Worm (Caenorhabditis elegans) whole organism, L4 larva: Measurements from ENCODE around the gene F12F6.1.

Experiments used
- D1046.2 ChIP-seq: fragments of 200-800 bp; sonication (Bioruptor generic); IDR thresholded peaks from 2 replicates; pipeline ENCODE4 v1.3.6; 2022; ENCODE audit warnings: missing genetic modification characterization, missing compliant biosample characterization
- F10B5.3 ChIP-seq: sonication (generic microtip); optimal IDR thresholded peaks from 2 replicates; lab custom pipeline; 2016; ENCODE audit warnings: mild to moderate bottlenecking, missing genetic modification characterization, missing compliant biosample characterization
- F37D6.2 ChIP-seq: sonication (generic microtip); optimal IDR thresholded peaks from 2 replicates; lab custom pipeline; 2016; ENCODE audit warnings: mild to moderate bottlenecking, missing genetic modification characterization, missing compliant biosample characterization
- F44E2.7 ChIP-seq: fragments of 200-800 bp; sonication (Bioruptor generic); IDR thresholded peaks from 2 replicates; pipeline ENCODE4 v2.1.2; 2022; ENCODE audit warnings: missing genetic modification characterization, missing compliant biosample characterization
- F49E8.2 ChIP-seq: sonication (generic microtip); optimal IDR thresholded peaks from 2 replicates; lab custom pipeline; 2016; ENCODE audit warnings: missing compliant biosample characterization, mild to moderate bottlenecking, missing genetic modification characterization, borderline replicate concordance
- Y48G9A.11 ChIP-seq: fragments of 200-800 bp; sonication (Bioruptor generic); IDR thresholded peaks from 2 replicates; pipeline ENCODE4 v1.3.6; 2022; ENCODE audit warnings: missing genetic modification reagents, missing genetic modification characterization, missing compliant biosample characterization
- ZK546.5 ChIP-seq, 2 experiments: sonication (generic microtip); optimal IDR thresholded peaks; 2 replicates each; lab custom pipeline; 2017; ENCODE audit warnings: missing biosample characterization in 2 of 2, missing genetic modification characterization in 2 of 2
- ceh-28 ChIP-seq: fragments of 150-350 bp; optimal IDR thresholded peaks from 2 replicates; lab custom pipeline; 2014; ENCODE audit warnings: missing biosample characterization, missing genetic modification reagents, missing genetic modification characterization
- ceh-32 ChIP-seq: sonication (generic microtip); optimal IDR thresholded peaks from 2 replicates; lab custom pipeline; 2016; ENCODE audit warnings: mild to moderate bottlenecking, missing genetic modification characterization, missing compliant biosample characterization; ENCODE audit not compliant: poor library complexity
- ceh-62 ChIP-seq: sonication (generic microtip); optimal IDR thresholded peaks from 2 replicates; lab custom pipeline; 2017; ENCODE audit warnings: missing biosample characterization, missing genetic modification characterization
- ceh-82 ChIP-seq: sonication (generic microtip); optimal IDR thresholded peaks from 2 replicates; lab custom pipeline; 2017; ENCODE audit warnings: missing biosample characterization, missing genetic modification characterization
- daf-19 ChIP-seq: fragments of 200-800 bp; sonication (Bioruptor generic); conservative IDR thresholded peaks from 2 replicates; pipeline ENCODE4 v1.3.6; 2022; ENCODE audit warnings: missing genetic modification characterization, missing compliant biosample characterization
- daf-8 ChIP-seq: fragments of 200-800 bp; sonication (Bioruptor generic); IDR thresholded peaks from 2 replicates; pipeline ENCODE4 v1.3.6; 2022; ENCODE audit warnings: missing genetic modification characterization, missing compliant biosample characterization
- dmd-8 ChIP-seq: fragments of 200-800 bp; sonication (Bioruptor generic); IDR thresholded peaks from 2 replicates; pipeline ENCODE4 v1.3.6; 2022; ENCODE audit warnings: missing genetic modification characterization, missing compliant biosample characterization
- dmd-9 ChIP-seq: fragments of 200-800 bp; sonication (Bioruptor generic); IDR thresholded peaks from 2 replicates; pipeline ENCODE4 v1.3.6; 2022; ENCODE audit warnings: missing genetic modification reagents, missing genetic modification characterization, missing compliant biosample characterization
- dpl-1 ChIP-seq: fragments of 150-350 bp; optimal IDR thresholded peaks from 2 replicates; lab custom pipeline; 2014; ENCODE audit warnings: missing biosample characterization, missing genetic modification reagents, missing genetic modification characterization
- duxl-1 ChIP-seq: sonication (generic microtip); optimal IDR thresholded peaks from 2 replicates; lab custom pipeline; 2016; ENCODE audit warnings: mild to moderate bottlenecking, missing genetic modification characterization, moderate library complexity, missing compliant biosample characterization; ENCODE audit not compliant: poor library complexity
- dve-1 ChIP-seq: sonication (generic microtip); optimal IDR thresholded peaks from 2 replicates; lab custom pipeline; 2017; ENCODE audit warnings: antibody characterized with exemption, mild to moderate bottlenecking, missing genetic modification characterization, missing compliant biosample characterization; ENCODE audit not compliant: insufficient read depth
- fos-1 ChIP-seq: fragments of 150-350 bp; optimal IDR thresholded peaks from 2 replicates; lab custom pipeline; 2014; ENCODE audit warnings: missing biosample characterization, missing genetic modification characterization
- gei-8 ChIP-seq: fragments of 200-800 bp; sonication (Bioruptor generic); optimal IDR thresholded peaks from 2 replicates; lab custom pipeline; 2018; ENCODE audit warnings: mild to moderate bottlenecking, missing genetic modification characterization, missing compliant biosample characterization
- hlh-30 ChIP-seq: sonication (generic microtip); optimal IDR thresholded peaks from 2 replicates; lab custom pipeline; 2017; ENCODE audit warnings: antibody characterized with exemption, mild to moderate bottlenecking, missing genetic modification characterization, missing compliant biosample characterization; ENCODE audit not compliant: insufficient read depth
- jun-1 ChIP-seq: fragments of 150-350 bp; optimal IDR thresholded peaks from 2 replicates; lab custom pipeline; 2014; ENCODE audit warnings: missing biosample characterization, missing genetic modification reagents, missing genetic modification characterization
- lim-7 ChIP-seq: fragments of 200-800 bp; sonication (Bioruptor generic); IDR thresholded peaks from 2 replicates; pipeline ENCODE4 v1.3.6; 2022; ENCODE audit warnings: missing genetic modification characterization, missing compliant biosample characterization
- lin-15B ChIP-seq: fragments of 150-350 bp; sonication (generic microtip); optimal IDR thresholded peaks from 3 replicates; lab custom pipeline; 2014; ENCODE audit warnings: missing biosample characterization, missing genetic modification characterization
- lin-29 ChIP-seq: fragments of 200-800 bp; sonication (Bioruptor generic); IDR thresholded peaks from 2 replicates; pipeline ENCODE4 v1.3.6; 2022; ENCODE audit warnings: missing genetic modification reagents, missing genetic modification characterization, missing compliant biosample characterization
- lin-38 ChIP-seq: fragments of 200-800 bp; sonication (Bioruptor generic); IDR thresholded peaks from 2 replicates; pipeline ENCODE4 v1.3.6; 2022; ENCODE audit warnings: missing genetic modification reagents, missing genetic modification characterization, missing compliant biosample characterization
- madf-9 ChIP-seq: fragments of 200-800 bp; sonication (Bioruptor generic); conservative IDR thresholded peaks from 2 replicates; pipeline ENCODE4 v1.3.6; 2022; ENCODE audit warnings: missing genetic modification reagents, missing genetic modification characterization, missing compliant biosample characterization
- mdl-1 ChIP-seq, 2 experiments: fragments of 150-350 bp in 1 of 2; sonication (generic microtip) in 1 of 2; optimal IDR thresholded peaks; 2 replicates each; lab custom pipeline; 2014 to 2017; ENCODE audit warnings: missing biosample characterization in 2 of 2, missing genetic modification characterization in 2 of 2
- mdt-29 ChIP-seq: fragments of 200-800 bp; sonication (Bioruptor generic); IDR thresholded peaks from 2 replicates; pipeline ENCODE4 v1.3.6; 2022; ENCODE audit warnings: missing genetic modification reagents, missing genetic modification characterization, missing compliant biosample characterization
- mxl-2 ChIP-seq: fragments of 200-800 bp; sonication (Bioruptor generic); conservative IDR thresholded peaks from 2 replicates; pipeline ENCODE4 v1.3.6; 2022; ENCODE audit warnings: missing genetic modification reagents, missing genetic modification characterization, missing compliant biosample characterization
- nhr-10 ChIP-seq: fragments of 150-350 bp; optimal IDR thresholded peaks from 2 replicates; lab custom pipeline; 2014; ENCODE audit warnings: missing biosample characterization, missing genetic modification characterization
- nhr-102 ChIP-seq: sonication (generic microtip); optimal IDR thresholded peaks from 2 replicates; lab custom pipeline; 2016; ENCODE audit warnings: mild to moderate bottlenecking, missing genetic modification characterization, moderate library complexity, missing compliant biosample characterization
- nhr-111 ChIP-seq: fragments of 200-800 bp; sonication (Bioruptor generic); optimal IDR thresholded peaks from 2 replicates; lab custom pipeline; 2018; ENCODE audit warnings: mild to moderate bottlenecking, missing genetic modification characterization, missing compliant biosample characterization
- nhr-237 ChIP-seq: sonication (generic microtip); optimal IDR thresholded peaks from 2 replicates; lab custom pipeline; 2017; ENCODE audit warnings: missing biosample characterization, missing genetic modification characterization
- nhr-25 ChIP-seq: sonication (generic microtip); optimal IDR thresholded peaks from 2 replicates; lab custom pipeline; 2017; ENCODE audit warnings: missing genetic modification characterization, mild to moderate bottlenecking, missing compliant biosample characterization, antibody characterized with exemption, moderate library complexity, borderline replicate concordance; ENCODE audit not compliant: insufficient read depth
- nhr-28 ChIP-seq: fragments of 150-350 bp; optimal IDR thresholded peaks from 2 replicates; lab custom pipeline; 2014; ENCODE audit warnings: missing biosample characterization, missing genetic modification characterization
- nhr-41 ChIP-seq: fragments of 200-800 bp; sonication (Bioruptor generic); IDR thresholded peaks from 2 replicates; pipeline ENCODE4 v1.3.6; 2022; ENCODE audit warnings: missing genetic modification reagents, missing genetic modification characterization, missing compliant biosample characterization
- nhr-42 ChIP-seq: fragments of 200-800 bp; sonication (Bioruptor generic); IDR thresholded peaks from 2 replicates; pipeline ENCODE4 v1.3.6; 2022; ENCODE audit warnings: missing genetic modification characterization, missing compliant biosample characterization
- nhr-48 ChIP-seq: sonication (generic microtip); optimal IDR thresholded peaks from 2 replicates; lab custom pipeline; 2016; ENCODE audit warnings: mild to moderate bottlenecking, missing genetic modification characterization, missing compliant biosample characterization
- nhr-6 ChIP-seq: fragments of 150-350 bp; optimal IDR thresholded peaks from 2 replicates; lab custom pipeline; 2014; ENCODE audit warnings: missing biosample characterization, missing genetic modification characterization
- nhr-76 ChIP-seq: fragments of 150-350 bp; optimal IDR thresholded peaks from 2 replicates; lab custom pipeline; 2014; ENCODE audit warnings: missing biosample characterization, missing genetic modification characterization
- nhr-77 ChIP-seq: fragments of 150-350 bp; optimal IDR thresholded peaks from 2 replicates; lab custom pipeline; 2014; ENCODE audit warnings: missing biosample characterization, missing genetic modification characterization
- pha-4 ChIP-seq, 2 experiments: fragments of 150-350 bp in 1 of 2; fragments of 200-800 bp in 1 of 2; sonication (Bioruptor generic) in 1 of 2; IDR thresholded peaks in 1 of 2; optimal IDR thresholded peaks in 1 of 2; 2 replicates each; pipeline versions ENCODE4 v1.3.6 to Lab custom; 2014 to 2022; ENCODE audit warnings: missing genetic modification characterization in 2 of 2, missing genetic modification reagents in 2 of 2, missing biosample characterization in 1 of 2, missing compliant biosample characterization in 1 of 2
- php-3 ChIP-seq: fragments of 200-800 bp; sonication (Bioruptor generic); IDR thresholded peaks from 2 replicates; pipeline ENCODE4 v1.3.6; 2022; ENCODE audit warnings: missing genetic modification reagents, missing genetic modification characterization, missing compliant biosample characterization
- rbr-2 ChIP-seq: sonication (generic microtip); optimal IDR thresholded peaks from 2 replicates; lab custom pipeline; 2016; ENCODE audit warnings: missing genotype, missing genetic modification characterization, missing compliant biosample characterization
- spr-3 ChIP-seq: fragments of 200-800 bp; sonication (Bioruptor generic); optimal IDR thresholded peaks from 2 replicates; lab custom pipeline; 2018; ENCODE audit warnings: mild to moderate bottlenecking, missing genetic modification characterization, missing compliant biosample characterization
- tag-97 ChIP-seq: fragments of 200-800 bp; sonication (Bioruptor generic); IDR thresholded peaks from 2 replicates; pipeline ENCODE4 v1.3.6; 2022; ENCODE audit warnings: missing genetic modification characterization, missing compliant biosample characterization
- tra-1 ChIP-seq: fragments of 200-800 bp; sonication (Bioruptor generic); IDR thresholded peaks from 2 replicates; pipeline ENCODE4 v1.3.6; 2022; ENCODE audit warnings: missing genetic modification reagents, missing genetic modification characterization, missing compliant biosample characterization
- unc-130 ChIP-seq: sonication (generic microtip); optimal IDR thresholded peaks from 2 replicates; lab custom pipeline; 2016; ENCODE audit warnings: missing genetic modification reagents, missing genetic modification characterization, missing compliant biosample characterization
- zip-11 ChIP-seq: fragments of 200-800 bp; sonication (Bioruptor generic); IDR thresholded peaks from 2 replicates; pipeline ENCODE4 v1.3.6; 2022; ENCODE audit warnings: missing genetic modification characterization, missing compliant biosample characterization
- ztf-7 ChIP-seq: fragments of 150-350 bp; optimal IDR thresholded peaks from 2 replicates; lab custom pipeline; 2014; ENCODE audit warnings: missing biosample characterization, missing genetic modification characterization

Gene F12F6.1

DNA sequence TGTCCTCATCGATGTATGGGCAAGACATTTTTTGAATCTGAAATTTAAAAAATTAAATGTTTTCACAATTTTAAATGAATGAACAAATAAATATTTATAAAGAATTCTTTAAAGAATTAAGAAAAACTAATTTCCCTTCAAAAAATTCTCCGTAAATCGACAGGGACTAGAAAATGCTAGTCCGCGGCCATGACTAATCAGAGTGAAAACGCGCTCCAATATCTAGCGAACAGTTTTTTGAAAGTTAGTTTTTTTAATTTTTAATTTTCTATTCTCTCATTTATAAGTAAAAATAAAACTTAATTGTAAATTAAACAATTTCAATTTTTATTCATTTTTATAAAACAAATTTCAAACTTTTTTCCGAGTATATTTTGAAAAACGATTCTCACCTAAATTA is 9.1 kb downstream of the F12F6.1 start (continued):
- TF ChIP-seq ceh-62 (tag; lab: Kevin White, UChicago) (no peak), madf-9 (0 out of 2 replicates have a peak, but pooled peaks have one; percentile 18), ZK546.5 (tag; optimal IDR thresholded peaks at IDR 0.05; lab: Kevin White, UChicago) (no peak), ceh-82 (no peak), ceh-32 (tag; lab: Kevin White, UChicago) (no peak), nhr-28 (tag; lab: Kevin White, UChicago) (no peak), fos-1 (tag; lab: Kevin White, UChicago) (no peak), nhr-42 (no peak), ceh-28 (tag; lab: Kevin White, UChicago) (no peak), nhr-25 (no peak), mdl-1 (tag; optimal IDR thresholded peaks at IDR 0.05; lab: Kevin White, UChicago) (no peak), F44E2.7 (GFP tag; lab: Robert Waterston, UW) (no peak), dmd-8 (no peak), nhr-10 (tag; lab: Kevin White, UChicago) (no peak), gei-8 (GFP tag; lab: Kevin White, UChicago) (no peak), rbr-2 (tag; lab: Kevin White, UChicago) (no peak), hlh-30 (tag; lab: Kevin White, UChicago) (no peak), Y48G9A.11 (no peak), lin-15B (tag; lab: Kevin White, UChicago) (no peak), daf-19 (GFP tag; lab: Robert Waterston, UW) (no peak), F49E8.2 (tag; lab: Kevin White, UChicago) (no peak), tag-97 (GFP tag; lab: Robert Waterston, UW) (no peak), nhr-237 (tag; lab: Kevin White, UChicago) (no peak), jun-1 (tag; lab: Kevin White, UChicago) (no peak), duxl-1 (tag; lab: Kevin White, UChicago) (peak; percentile 31), nhr-48 (no peak), zip-11 (no peak), dve-1 (tag; lab: Kevin White, UChicago) (peak; percentile 38), nhr-102 (no peak), nhr-41 (GFP tag; lab: Robert Waterston, UW) (no peak), spr-3 (GFP tag; lab: Kevin White, UChicago) (no peak), mxl-2 (GFP tag; lab: Robert Waterston, UW) (no peak), tra-1 (GFP tag; lab: Robert Waterston, UW) (no peak), dpl-1 (GFP tag; lab: Kevin White, UChicago) (peak; percentile 29), nhr-77 (tag; lab: Kevin White, UChicago) (no peak), daf-8 (no peak), unc-130 (GFP tag; lab: Kevin White, UChicago) (peak; percentile 52), F10B5.3 (tag; lab: Kevin White, UChicago) (no peak), lin-38 (GFP tag; lab: Robert Waterston, UW) (peak; percentile 49), pha-4 (GFP tag; IDR thresholded peaks at IDR 0.05; lab: Robert Waterston, UW) (no peak), pha-4 (tag; optimal IDR thresholded peaks at IDR 0.05; lab: Kevin White, UChicago) (no peak), nhr-111 (no peak), mdt-29 (no peak), nhr-76 (no peak), ztf-7 (no peak), dmd-9 (GFP tag; lab: Robert Waterston, UW) (no peak), F37D6.2 (tag; lab: Kevin White, UChicago) (no peak), php-3 (GFP tag; lab: Robert Waterston, UW) (no peak), lin-29 (GFP tag; lab: Robert Waterston, UW) (no peak), D1046.2 (GFP tag; lab: Robert Waterston, UW) (no peak), nhr-6 (tag; lab: Kevin White, UChicago) (peak; percentile 44), lim-7 (no peak)
